Fruit fly (Drosophila melanogaster) whole organism, embryonic: Measurements from ENCODE around the gene CG16985.

Experiments
- Atf6 ChIP-seq: fragments of 200-800 bp; sonication (Bioruptor generic); IDR thresholded peaks from 2 replicates; pipeline ENCODE4 v1.3.6; 2022; ENCODE audit warnings: missing biosample characterization, missing genetic modification characterization
- CG13424 ChIP-seq: fragments of 200-800 bp; sonication (Bioruptor generic); optimal IDR thresholded peaks from 2 replicates; lab custom pipeline; 2019; ENCODE audit warnings: missing biosample characterization, mild to moderate bottlenecking, missing genetic modification characterization, moderate library complexity
- CG14441 ChIP-seq: fragments of 200-800 bp; sonication (Bioruptor generic); IDR thresholded peaks from 2 replicates; pipeline ENCODE4 v1.3.6; 2022; ENCODE audit warnings: missing biosample characterization, missing genetic modification characterization
- CG16863 ChIP-seq: fragments of 200-800 bp; sonication (Bioruptor generic); optimal IDR thresholded peaks from 3 replicates; lab custom pipeline; 2016; ENCODE audit warnings: missing biosample characterization, missing genetic modification characterization
- GATAe ChIP-seq: fragments of 200-800 bp; sonication (Bioruptor generic); conservative IDR thresholded peaks from 2 replicates; pipeline ENCODE4 v1.3.6; 2022; ENCODE audit warnings: missing biosample characterization, missing genetic modification characterization
- H2.0 ChIP-seq: fragments of 200-800 bp; sonication (Bioruptor generic); IDR thresholded peaks from 2 replicates; pipeline ENCODE4 v1.3.6; 2022; ENCODE audit warnings: missing biosample characterization, missing genetic modification characterization
- Sox100B ChIP-seq: fragments of 200-800 bp; sonication (Bioruptor generic); optimal IDR thresholded peaks from 3 replicates; lab custom pipeline; 2018; ENCODE audit warnings: missing biosample characterization, mild to moderate bottlenecking, missing genetic modification characterization
- fru ChIP-seq: fragments of >200 bp; optimal IDR thresholded peaks from 2 replicates; lab custom pipeline; 2017
- ken ChIP-seq: fragments of 200-800 bp; sonication (Bioruptor generic); IDR thresholded peaks from 3 replicates; pipeline ENCODE4 v1.3.6; 2022; ENCODE audit warnings: missing biosample characterization, missing genetic modification characterization
- nerfin-2 ChIP-seq: fragments of 200-800 bp; sonication (Bioruptor generic); IDR thresholded peaks from 2 replicates; pipeline ENCODE4 v1.3.6; 2022; ENCODE audit warnings: missing biosample characterization, missing genetic modification characterization; ENCODE audit not compliant: partially characterized antibody
- pnt ChIP-seq: fragments of 200-800 bp; sonication (Bioruptor generic); optimal IDR thresholded peaks from 3 replicates; lab custom pipeline; 2016; ENCODE audit warnings: missing biosample characterization, missing genetic modification characterization
- toy ChIP-seq: fragments of 200-800 bp; sonication (Bioruptor generic); IDR thresholded peaks from 2 replicates; pipeline ENCODE4 v1.3.6; 2022; ENCODE audit warnings: missing biosample characterization, missing genetic modification characterization
- yki ChIP-seq: fragments of >200 bp; optimal IDR thresholded peaks from 3 replicates; lab custom pipeline; 2018
- zen ChIP-seq: fragments of 200-800 bp; sonication (Bioruptor generic); optimal IDR thresholded peaks from 3 replicates; lab custom pipeline; 2018; ENCODE audit warnings: missing biosample characterization, mild to moderate bottlenecking, missing genetic modification characterization, moderate library complexity

dm6 chr3L:2555670-2556069 is 43.4 kb upstream of the CG16985 start:
- no peak for TF ChIP-seq pnt (GFP tag; lab: Kevin White, UChicago)
- TF ChIP-seq ken (GFP tag; lab: Robert Waterston, UW): no peak
- no peak for TF ChIP-seq toy
- no peak for TF ChIP-seq fru (lab: Kevin White, UChicago)
- TF ChIP-seq yki (lab: Kevin White, UChicago): no peak
- no peak for TF ChIP-seq Sox100B
- TF ChIP-seq CG14441: no peak
- TF ChIP-seq CG16863 (GFP tag; lab: Kevin White, UChicago): no peak
- no peak for TF ChIP-seq GATAe (GFP tag; lab: Robert Waterston, UW)
- TF ChIP-seq CG13424 (tag; lab: Kevin White, UChicago): no peak
- TF ChIP-seq nerfin-2 (GFP tag; lab: Robert Waterston, UW): no peak
- no peak for TF ChIP-seq H2.0 (GFP tag; lab: Robert Waterston, UW)
- no peak for TF ChIP-seq zen (tag; lab: Kevin White, UChicago)
- TF ChIP-seq Atf6 (GFP tag; lab: Robert Waterston, UW): no peak
